Fruit fly (Drosophila melanogaster) whole organism, prepupa: ENCODE data around the gene Usp10.
A peak's percentile ranks its signal among the peaks of the same experiment; 100 is the strongest.

ENCODE experiments used
- Blimp-1 ChIP-seq: fragments of 200-800 bp; sonication (Bioruptor generic); optimal IDR thresholded peaks from 3 replicates; lab custom pipeline; 2017; ENCODE audit warnings: missing biosample characterization, missing genetic modification characterization, mild to moderate bottlenecking, moderate library complexity, missing genetic modification reagents
- CG10631 ChIP-seq: fragments of 200-800 bp; sonication (Bioruptor generic); optimal IDR thresholded peaks from 2 replicates; lab custom pipeline; 2016; ENCODE audit warnings: missing biosample characterization, missing genetic modification characterization
- CG10669 ChIP-seq: fragments of 200-800 bp; sonication (Bioruptor generic); optimal IDR thresholded peaks from 3 replicates; lab custom pipeline; 2018; ENCODE audit warnings: missing biosample characterization, mild to moderate bottlenecking, missing genetic modification characterization, moderate library complexity
- CG11294 ChIP-seq: fragments of 200-800 bp; sonication (Bioruptor generic); IDR thresholded peaks from 2 replicates; pipeline ENCODE4 v1.3.6; 2022; ENCODE audit warnings: missing biosample characterization, missing genetic modification characterization
- CG11762 ChIP-seq: fragments of 200-800 bp; sonication (Bioruptor generic); optimal IDR thresholded peaks from 3 replicates; lab custom pipeline; 2016; ENCODE audit warnings: missing biosample characterization, missing genetic modification characterization; ENCODE audit not compliant: insufficient read depth
- CG11902 ChIP-seq: fragments of 200-800 bp; sonication (Bioruptor generic); optimal IDR thresholded peaks from 3 replicates; lab custom pipeline; 2016; ENCODE audit warnings: missing biosample characterization, missing genetic modification characterization
- CG15336 ChIP-seq: fragments of 200-800 bp; sonication (Bioruptor generic); IDR thresholded peaks from 2 replicates; pipeline ENCODE4 v1.3.6; 2022; ENCODE audit warnings: missing biosample characterization, missing genetic modification characterization
- CG1621 ChIP-seq: fragments of 200-800 bp; sonication (Bioruptor generic); optimal IDR thresholded peaks from 3 replicates; lab custom pipeline; 2018; ENCODE audit warnings: missing biosample characterization, mild to moderate bottlenecking, missing genetic modification characterization
- CG16779 ChIP-seq: fragments of 200-800 bp; sonication (Bioruptor generic); optimal IDR thresholded peaks from 3 replicates; lab custom pipeline; 2017; ENCODE audit warnings: missing biosample characterization, mild to moderate bottlenecking, missing genetic modification characterization
- CG3032 ChIP-seq: fragments of 200-800 bp; optimal IDR thresholded peaks from 2 replicates; lab custom pipeline; 2019; ENCODE audit warnings: missing biosample characterization, mild to moderate bottlenecking, missing genetic modification characterization, moderate library complexity
- CG31627 ChIP-seq: fragments of 200-800 bp; sonication (Bioruptor generic); optimal IDR thresholded peaks from 3 replicates; lab custom pipeline; 2016; ENCODE audit warnings: missing biosample characterization, missing genetic modification characterization
- CG32006 ChIP-seq: fragments of 200-800 bp; sonication (Bioruptor generic); optimal IDR thresholded peaks from 3 replicates; lab custom pipeline; 2017; ENCODE audit warnings: missing biosample characterization, mild to moderate bottlenecking, missing genetic modification characterization
- CG34406 ChIP-seq: fragments of 200-800 bp; sonication (Bioruptor generic); optimal IDR thresholded peaks from 3 replicates; lab custom pipeline; 2016; ENCODE audit warnings: missing biosample characterization, missing genetic modification characterization
- CG3919 ChIP-seq: fragments of 200-800 bp; sonication (Bioruptor generic); optimal IDR thresholded peaks from 3 replicates; lab custom pipeline; 2016; ENCODE audit warnings: missing biosample characterization, missing genetic modification characterization
- CG4318 ChIP-seq: fragments of 200-800 bp; sonication (Bioruptor generic); optimal IDR thresholded peaks from 3 replicates; lab custom pipeline; 2017; ENCODE audit warnings: missing biosample characterization, mild to moderate bottlenecking, missing genetic modification characterization
- CG6163 ChIP-seq: fragments of 200-800 bp; sonication (Bioruptor generic); IDR thresholded peaks from 3 replicates; pipeline ENCODE4 v1.3.6; 2022; ENCODE audit warnings: missing biosample characterization, missing genetic modification characterization
- CG6276 ChIP-seq: fragments of 200-800 bp; sonication (Bioruptor generic); optimal IDR thresholded peaks from 2 replicates; lab custom pipeline; 2017; ENCODE audit warnings: missing biosample characterization, mild to moderate bottlenecking, missing genetic modification characterization
- CG6854 ChIP-seq: fragments of 200-800 bp; sonication (Bioruptor generic); optimal IDR thresholded peaks from 2 replicates; lab custom pipeline; 2017; ENCODE audit warnings: missing biosample characterization, mild to moderate bottlenecking, missing genetic modification characterization
- CG7368 ChIP-seq: fragments of 200-800 bp; sonication (Bioruptor generic); optimal IDR thresholded peaks from 3 replicates; lab custom pipeline; 2016; ENCODE audit warnings: missing biosample characterization, missing genetic modification characterization
- CG8119 ChIP-seq: fragments of 200-800 bp; sonication (Bioruptor generic); IDR thresholded peaks from 3 replicates; pipeline ENCODE4 v1.3.6; 2022; ENCODE audit warnings: missing biosample characterization, missing genetic modification characterization
- CG8319 ChIP-seq: fragments of 200-800 bp; sonication (Bioruptor generic); optimal IDR thresholded peaks from 3 replicates; lab custom pipeline; 2016; ENCODE audit warnings: missing biosample characterization, missing genetic modification characterization
- CG8632 ChIP-seq: fragments of 200-800 bp; sonication (Bioruptor generic); optimal IDR thresholded peaks from 3 replicates; lab custom pipeline; 2016; ENCODE audit warnings: missing biosample characterization, missing genetic modification characterization
- CG9139 ChIP-seq: fragments of 200-800 bp; sonication (Bioruptor generic); optimal IDR thresholded peaks from 3 replicates; lab custom pipeline; 2017; ENCODE audit warnings: missing biosample characterization, mild to moderate bottlenecking, missing genetic modification characterization
- Eip75B ChIP-seq: fragments of 200-800 bp; sonication (Bioruptor generic); optimal IDR thresholded peaks from 3 replicates; lab custom pipeline; 2016; ENCODE audit warnings: missing biosample characterization, missing genetic modification characterization
- Eip78C ChIP-seq: fragments of 200-800 bp; sonication (Bioruptor generic); peaks from one replicate; lab custom pipeline; 2016; ENCODE audit warnings: missing biosample characterization, missing genetic modification characterization
- Eip93F ChIP-seq: fragments of 200-800 bp; sonication (Bioruptor generic); optimal IDR thresholded peaks from 2 replicates; lab custom pipeline; 2016; ENCODE audit warnings: missing biosample characterization, mild to moderate bottlenecking, missing genetic modification characterization
- Ets21C ChIP-seq: fragments of 200-800 bp; sonication (Bioruptor generic); optimal IDR thresholded peaks from 3 replicates; lab custom pipeline; 2016; ENCODE audit warnings: missing biosample characterization, missing genetic modification characterization
- Ets96B ChIP-seq: fragments of 200-800 bp; optimal IDR thresholded peaks from 2 replicates; lab custom pipeline; 2019; ENCODE audit warnings: missing biosample characterization, mild to moderate bottlenecking, missing genetic modification characterization, moderate library complexity
- Gug ChIP-seq: fragments of 200-800 bp; sonication (Bioruptor generic); IDR thresholded peaks from 2 replicates; pipeline ENCODE4 v1.3.6; 2022; ENCODE audit warnings: missing biosample characterization, missing genetic modification characterization
- Hr39 ChIP-seq: fragments of 200-800 bp; sonication (Bioruptor generic); optimal IDR thresholded peaks from 2 replicates; lab custom pipeline; 2016; ENCODE audit warnings: missing biosample characterization, missing genetic modification characterization
- Lpt ChIP-seq: fragments of 200-800 bp; sonication (Bioruptor generic); optimal IDR thresholded peaks from 3 replicates; lab custom pipeline; 2016; ENCODE audit warnings: missing biosample characterization, missing genetic modification characterization
- OdsH ChIP-seq: fragments of 200-800 bp; sonication (Bioruptor generic); optimal IDR thresholded peaks from 3 replicates; lab custom pipeline; 2016; ENCODE audit warnings: missing biosample characterization, missing genetic modification characterization
- Smox ChIP-seq: fragments of 200-800 bp; sonication (Bioruptor generic); optimal IDR thresholded peaks from 3 replicates; lab custom pipeline; 2016; ENCODE audit warnings: missing biosample characterization, missing genetic modification characterization
- Sox102F ChIP-seq: fragments of 200-800 bp; sonication (Bioruptor generic); optimal IDR thresholded peaks from 2 replicates; lab custom pipeline; 2016; ENCODE audit warnings: missing biosample characterization, mild to moderate bottlenecking, missing genetic modification characterization
- Sox14 ChIP-seq: fragments of 200-800 bp; sonication (Bioruptor generic); optimal IDR thresholded peaks from 3 replicates; lab custom pipeline; 2016; ENCODE audit warnings: missing biosample characterization, missing genetic modification characterization
- achi ChIP-seq: fragments of 200-800 bp; sonication (Bioruptor generic); optimal IDR thresholded peaks from 3 replicates; lab custom pipeline; 2016; ENCODE audit warnings: missing biosample characterization, missing genetic modification characterization
- dsx ChIP-seq: fragments of 200-800 bp; optimal IDR thresholded peaks from 3 replicates; lab custom pipeline; 2019; ENCODE audit warnings: missing biosample characterization, mild to moderate bottlenecking, missing genetic modification characterization, moderate library complexity; ENCODE audit not compliant: poor library complexity, severe bottlenecking
- esn ChIP-seq: fragments of 200-800 bp; sonication (Bioruptor generic); optimal IDR thresholded peaks from 2 replicates; lab custom pipeline; 2016; ENCODE audit warnings: missing biosample characterization, mild to moderate bottlenecking, missing genetic modification characterization, moderate library complexity
- fd85E ChIP-seq: fragments of 200-800 bp; sonication (Bioruptor generic); optimal IDR thresholded peaks from 3 replicates; lab custom pipeline; 2016; ENCODE audit warnings: missing biosample characterization, missing genetic modification characterization
- lz ChIP-seq: fragments of 200-800 bp; sonication (Bioruptor generic); optimal IDR thresholded peaks from 3 replicates; lab custom pipeline; 2016; ENCODE audit warnings: missing biosample characterization, missing genetic modification characterization
- net ChIP-seq: fragments of 200-800 bp; sonication (Bioruptor generic); optimal IDR thresholded peaks from 3 replicates; lab custom pipeline; 2016; ENCODE audit warnings: missing biosample characterization, missing genetic modification characterization
- pdm3 ChIP-seq: fragments of 200-800 bp; sonication (Bioruptor generic); optimal IDR thresholded peaks from 3 replicates; lab custom pipeline; 2016; ENCODE audit warnings: missing biosample characterization, missing genetic modification characterization
- salr ChIP-seq, 2 experiments: fragments of 200-800 bp; sonication (Bioruptor generic); optimal IDR thresholded peaks; 3 replicates each; lab custom pipeline; 2016 to 2018; ENCODE audit warnings: missing biosample characterization in 2 of 2, missing genetic modification characterization in 2 of 2, mild to moderate bottlenecking in 1 of 2
- spab ChIP-seq: fragments of 200-800 bp; sonication (Bioruptor generic); optimal IDR thresholded peaks from 2 replicates; lab custom pipeline; 2017; ENCODE audit warnings: missing biosample characterization, mild to moderate bottlenecking, missing genetic modification characterization, missing genetic modification reagents
- ss ChIP-seq, 2 experiments: fragments of 200-800 bp; sonication (Bioruptor generic); optimal IDR thresholded peaks; 2 replicates in 1 of 2; 3 replicates in 1 of 2; lab custom pipeline; 2017 to 2018; ENCODE audit warnings: mild to moderate bottlenecking in 2 of 2, missing biosample characterization in 2 of 2, missing genetic modification characterization in 2 of 2, moderate library complexity in 1 of 2
- svp ChIP-seq: fragments of 200-800 bp; sonication (Bioruptor generic); peaks from one replicate; lab custom pipeline; 2016; ENCODE audit warnings: missing biosample characterization, missing genetic modification characterization
- vri ChIP-seq: fragments of 200-800 bp; sonication (Bioruptor generic); optimal IDR thresholded peaks from 3 replicates; lab custom pipeline; 2016; ENCODE audit warnings: missing biosample characterization, mild to moderate bottlenecking, missing genetic modification characterization

Usp10 gene

DNA sequence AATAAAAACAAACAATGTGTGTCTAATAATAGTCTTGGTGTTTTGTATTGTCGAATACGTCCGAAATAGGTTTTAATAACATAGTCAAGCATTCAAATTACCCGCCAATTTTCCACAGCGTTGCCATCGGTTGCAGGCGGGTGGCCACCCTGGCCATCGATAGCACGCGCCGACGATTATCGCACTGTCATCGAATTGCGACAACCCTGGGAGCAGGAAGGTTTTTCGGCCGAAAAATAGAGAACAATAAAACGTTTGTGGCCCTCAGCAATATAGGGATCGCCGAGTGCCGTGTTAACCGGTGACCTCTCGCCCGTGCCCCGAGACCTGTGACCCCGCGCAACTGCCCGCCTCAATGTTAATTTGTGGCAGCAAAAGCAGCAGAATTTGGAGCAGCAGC is at the start of gene Usp10:
TSS of gene Usp10 (plus strand) at position 187 of the 400 bp plus-strand sequence.
- TF ChIP-seq ss (GFP tag; optimal IDR thresholded peaks at IDR 0.05; lab: Kevin White, UChicago), result no peak
- TF ChIP-seq CG11294 (GFP tag; lab: Robert Waterston, UW), result no peak
- TF ChIP-seq CG10631 (GFP tag; lab: Kevin White, UChicago), result no peak
- no peak for TF ChIP-seq CG8319 (GFP tag; lab: Kevin White, UChicago)
- no peak for TF ChIP-seq CG6854 (GFP tag; lab: Kevin White, UChicago)
- peak; percentile 35 for TF ChIP-seq Sox14 (GFP tag; lab: Kevin White, UChicago)
- no peak for TF ChIP-seq CG8119 (GFP tag; lab: Robert Waterston, UW)
- no peak for TF ChIP-seq Blimp-1 (GFP tag; lab: Kevin White, UChicago)
- no peak for TF ChIP-seq CG1621 (tag; lab: Kevin White, UChicago)
- TF ChIP-seq CG16779 (tag; lab: Kevin White, UChicago), result no peak
- no peak for TF ChIP-seq Ets21C (GFP tag; lab: Kevin White, UChicago)
- no peak for TF ChIP-seq CG3032 (tag; lab: Kevin White, UChicago)
- no peak for TF ChIP-seq salr (GFP tag; optimal IDR thresholded peaks at IDR 0.05; lab: Kevin White, UChicago)
- TF ChIP-seq CG15336 (GFP tag; lab: Robert Waterston, UW), result no peak
- no peak for TF ChIP-seq CG11902 (GFP tag; lab: Kevin White, UChicago)
- no peak for TF ChIP-seq Lpt (GFP tag; lab: Kevin White, UChicago)
- TF ChIP-seq Eip78C (GFP tag; lab: Kevin White, UChicago), result peak; percentile 39
- TF ChIP-seq CG3919, result no peak
- TF ChIP-seq svp (GFP tag; lab: Kevin White, UChicago), result peak; percentile 84

DNA sequence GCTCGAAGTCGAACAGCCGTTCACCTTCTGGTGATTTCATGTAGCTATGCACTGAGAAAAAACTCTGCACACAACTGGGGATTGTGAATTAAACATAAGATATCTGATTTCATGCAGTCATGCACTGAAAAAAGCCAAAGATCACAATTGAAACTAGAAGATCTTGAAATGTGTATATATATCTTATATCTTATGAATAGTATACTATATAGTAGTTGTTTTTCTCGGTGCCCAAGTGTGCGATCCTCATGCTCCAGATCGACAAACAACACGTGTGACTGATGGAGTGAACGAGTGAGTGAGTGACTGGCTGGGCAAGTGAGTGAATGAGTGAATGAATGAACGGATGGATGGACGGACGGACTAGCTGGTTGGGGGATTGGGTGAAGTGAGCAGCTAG is 49.7 kb upstream of the Usp10 start:
- peak; percentile 74 for TF ChIP-seq CG11762 (GFP tag; lab: Kevin White, UChicago)
- TF ChIP-seq CG6163 (GFP tag; lab: Robert Waterston, UW), result peak; percentile 92
- TF ChIP-seq Gug (GFP tag; lab: Robert Waterston, UW), result peak; percentile 78
- TF ChIP-seq Lpt (GFP tag; lab: Kevin White, UChicago), result peak; percentile 48
- TF ChIP-seq CG16779 (tag; lab: Kevin White, UChicago), result peak; percentile 76
- peak; percentile 43 for TF ChIP-seq CG4318 (GFP tag; lab: Kevin White, UChicago)
- peak; percentile 51 for TF ChIP-seq CG31627
- peak; percentile 50 for TF ChIP-seq Eip93F (GFP tag; lab: Kevin White, UChicago)
- peak; percentile 89 for TF ChIP-seq CG3919
- TF ChIP-seq CG8632 (GFP tag; lab: Kevin White, UChicago), result peak; percentile 59
- peak; percentile 89 for TF ChIP-seq Ets96B (tag; lab: Kevin White, UChicago)
- peak; percentile 86 for TF ChIP-seq CG10669 (GFP tag; lab: Kevin White, UChicago)
- peak; percentile 16 for TF ChIP-seq Ets21C (GFP tag; lab: Kevin White, UChicago)
- peak; percentile 86 for TF ChIP-seq achi (GFP tag; lab: Kevin White, UChicago)
- peak; percentile 69 for TF ChIP-seq Sox14 (GFP tag; lab: Kevin White, UChicago)
- TF ChIP-seq Blimp-1 (GFP tag; lab: Kevin White, UChicago), result peak; percentile 50
- TF ChIP-seq esn (GFP tag; lab: Kevin White, UChicago), result peak; percentile 74
- TF ChIP-seq CG6276 (GFP tag; lab: Kevin White, UChicago), result peak; percentile 69
- peak; percentile 76 for TF ChIP-seq Eip75B (GFP tag; lab: Kevin White, UChicago)
- TF ChIP-seq net (GFP tag; lab: Kevin White, UChicago), result peak; percentile 80
- TF ChIP-seq CG7368 (GFP tag; lab: Kevin White, UChicago), result peak; percentile 83
- TF ChIP-seq Sox102F (GFP tag; lab: Kevin White, UChicago), result peak; percentile 66
- TF ChIP-seq CG10631 (GFP tag; lab: Kevin White, UChicago), result peak; percentile 79
- peak; percentile 55 for TF ChIP-seq CG15336 (GFP tag; lab: Robert Waterston, UW)
- TF ChIP-seq lz (GFP tag; lab: Kevin White, UChicago), result peak; percentile 48
- TF ChIP-seq fd85E, result peak; percentile 39
- peak; percentile 81 for TF ChIP-seq CG34406 (GFP tag; lab: Kevin White, UChicago)
- peak; percentile 86 for TF ChIP-seq svp (GFP tag; lab: Kevin White, UChicago)
- TF ChIP-seq CG32006 (GFP tag; lab: Kevin White, UChicago), result peak; percentile 70
- peak; percentile 86 for TF ChIP-seq spab (GFP tag; lab: Kevin White, UChicago)
- TF ChIP-seq CG9139, result peak; percentile 70
- TF ChIP-seq CG3032 (tag; lab: Kevin White, UChicago), result peak; percentile 87
- peak; percentile 48 for TF ChIP-seq Hr39
- TF ChIP-seq CG11902 (GFP tag; lab: Kevin White, UChicago), result peak; percentile 78
- peak; percentile 74 for TF ChIP-seq OdsH (GFP tag; lab: Kevin White, UChicago)
- TF ChIP-seq pdm3 (GFP tag; lab: Kevin White, UChicago), result peak; percentile 78
- TF ChIP-seq salr (GFP tag; optimal IDR thresholded peaks at IDR 0.05; lab: Kevin White, UChicago), result peak; percentile 29 to 43
- peak; percentile 72 for TF ChIP-seq dsx (GFP tag; lab: Kevin White, UChicago)
- peak in 1 of 2 experiments; percentile 70 for TF ChIP-seq ss (GFP tag; optimal IDR thresholded peaks at IDR 0.05; lab: Kevin White, UChicago)
- peak; percentile 16 for TF ChIP-seq vri (GFP tag; lab: Kevin White, UChicago)
- TF ChIP-seq Smox (GFP tag; lab: Kevin White, UChicago), result peak; percentile 61
- TF ChIP-seq CG8119 (GFP tag; lab: Robert Waterston, UW), result peak; percentile 72
